Fruit fly (Drosophila melanogaster) whole organism, embryonic: ENCODE data around the gene CG4297.
A peak's percentile ranks its signal among the peaks of the same experiment; 100 is the strongest.

ENCODE experiments used
- Aef1 ChIP-seq: fragments of 200-800 bp; sonication (Bioruptor generic); IDR thresholded peaks from 3 replicates; pipeline ENCODE4 v1.3.6; 2022; ENCODE audit warnings: missing biosample characterization, missing genetic modification characterization
- CG11093 ChIP-seq: fragments of 200-800 bp; sonication (Bioruptor generic); IDR thresholded peaks from 3 replicates; pipeline ENCODE4 v1.3.6; 2022; ENCODE audit warnings: missing biosample characterization, missing genetic modification characterization
- CG12744 ChIP-seq: fragments of 200-800 bp; sonication (Bioruptor generic); optimal IDR thresholded peaks from 2 replicates; lab custom pipeline; 2016; ENCODE audit warnings: missing biosample characterization, missing genetic modification characterization
- CG13424 ChIP-seq: fragments of 200-800 bp; sonication (Bioruptor generic); optimal IDR thresholded peaks from 2 replicates; lab custom pipeline; 2019; ENCODE audit warnings: missing biosample characterization, mild to moderate bottlenecking, missing genetic modification characterization, moderate library complexity
- CG13775 ChIP-seq: fragments of 200-800 bp; sonication (Bioruptor generic); optimal IDR thresholded peaks from 3 replicates; lab custom pipeline; 2017; ENCODE audit warnings: missing biosample characterization, mild to moderate bottlenecking, missing genetic modification characterization
- CG14441 ChIP-seq: fragments of 200-800 bp; sonication (Bioruptor generic); IDR thresholded peaks from 2 replicates; pipeline ENCODE4 v1.3.6; 2022; ENCODE audit warnings: missing biosample characterization, missing genetic modification characterization
- CG15514 ChIP-seq: fragments of 200-800 bp; sonication (Bioruptor generic); optimal IDR thresholded peaks from 3 replicates; lab custom pipeline; 2017; ENCODE audit warnings: missing biosample characterization, missing genetic modification characterization, mild to moderate bottlenecking, moderate library complexity, missing genetic modification reagents
- CG1603 ChIP-seq: fragments of 200-800 bp; sonication (Bioruptor generic); optimal IDR thresholded peaks from 2 replicates; lab custom pipeline; 2019; ENCODE audit warnings: missing biosample characterization, mild to moderate bottlenecking, missing genetic modification characterization, moderate library complexity
- CG17568 ChIP-seq: fragments of 200-800 bp; sonication (Bioruptor generic); optimal IDR thresholded peaks from 2 replicates; lab custom pipeline; 2018; ENCODE audit warnings: missing biosample characterization, mild to moderate bottlenecking, missing genetic modification characterization, moderate library complexity
- CG1792 ChIP-seq: fragments of 200-800 bp; sonication (Bioruptor generic); optimal IDR thresholded peaks from 2 replicates; lab custom pipeline; 2016; ENCODE audit warnings: missing biosample characterization, missing genetic modification characterization
- CG2199 ChIP-seq: fragments of 200-800 bp; sonication (Bioruptor generic); IDR thresholded peaks from 3 replicates; pipeline ENCODE4 v1.3.6; 2022; ENCODE audit warnings: missing biosample characterization, missing genetic modification characterization
- CG32532 ChIP-seq: fragments of 200-800 bp; sonication (Bioruptor generic); IDR thresholded peaks from 2 replicates; pipeline ENCODE4 v1.3.6; 2022; ENCODE audit warnings: missing biosample characterization, missing genetic modification characterization
- CG33213 ChIP-seq: fragments of 200-800 bp; sonication (Bioruptor generic); optimal IDR thresholded peaks from 3 replicates; lab custom pipeline; 2016; ENCODE audit warnings: missing biosample characterization, missing genetic modification characterization
- CG4730 ChIP-seq: fragments of 200-800 bp; sonication (Bioruptor generic); IDR thresholded peaks from 2 replicates; pipeline ENCODE4 v1.3.6; 2022; ENCODE audit warnings: missing biosample characterization, missing genetic modification characterization
- CG5245 ChIP-seq: fragments of 200-800 bp; sonication (Bioruptor generic); optimal IDR thresholded peaks from 3 replicates; lab custom pipeline; 2016; ENCODE audit warnings: missing biosample characterization, missing genetic modification characterization
- CG8089 ChIP-seq: fragments of 200-800 bp; sonication (Bioruptor generic); optimal IDR thresholded peaks from 3 replicates; lab custom pipeline; 2016; ENCODE audit warnings: missing biosample characterization, missing genetic modification characterization
- Camta ChIP-seq: fragments of 200-800 bp; sonication (Bioruptor generic); optimal IDR thresholded peaks from 2 replicates; lab custom pipeline; 2016; ENCODE audit warnings: missing biosample characterization, missing genetic modification characterization
- Chrac-16 ChIP-seq: fragments of 200-800 bp; sonication (Bioruptor generic); optimal IDR thresholded peaks from 3 replicates; lab custom pipeline; 2016; ENCODE audit warnings: missing biosample characterization, missing genetic modification characterization
- Eip74EF ChIP-seq, 2 experiments: fragments of 200-800 bp in 1 of 2; fragments of >200 bp in 1 of 2; sonication (Bioruptor generic) in 1 of 2; optimal IDR thresholded peaks; 2 replicates each; lab custom pipeline; 2017 to 2019; ENCODE audit warnings: missing biosample characterization in 2 of 2, missing genetic modification characterization in 2 of 2, mild to moderate bottlenecking in 1 of 2, moderate library complexity in 1 of 2
- Elba2 ChIP-seq: fragments of 200-800 bp; sonication (Bioruptor generic); optimal IDR thresholded peaks from 3 replicates; lab custom pipeline; 2016; ENCODE audit warnings: missing biosample characterization, missing genetic modification characterization
- Lhr ChIP-seq: fragments of 200-800 bp; sonication (Bioruptor generic); optimal IDR thresholded peaks from 3 replicates; lab custom pipeline; 2017; ENCODE audit warnings: mild to moderate bottlenecking, missing biosample characterization, missing genetic modification reagents, missing genetic modification characterization
- MBD-R2 ChIP-seq: fragments of 200-800 bp; sonication (Bioruptor generic); IDR thresholded peaks from 2 replicates; pipeline ENCODE4 v1.3.6; 2022; ENCODE audit warnings: missing biosample characterization, missing genetic modification characterization
- Med ChIP-seq: fragments of 200-800 bp; sonication (Bioruptor generic); peaks from one replicate; lab custom pipeline; 2016; ENCODE audit warnings: missing biosample characterization, missing genetic modification characterization, mild to moderate bottlenecking, inconsistent platforms, moderate library complexity
- NC2α ChIP-seq: fragments of 200-800 bp; sonication (Bioruptor generic); optimal IDR thresholded peaks from 2 replicates; lab custom pipeline; 2016; ENCODE audit warnings: missing biosample characterization, missing genetic modification characterization
- NC2β ChIP-seq: fragments of 200-800 bp; sonication (Bioruptor generic); optimal IDR thresholded peaks from 2 replicates; lab custom pipeline; 2016; ENCODE audit warnings: missing biosample characterization, missing genetic modification characterization
- Nf-YC ChIP-seq: fragments of 200-800 bp; optimal IDR thresholded peaks from 3 replicates; lab custom pipeline; 2019; ENCODE audit warnings: missing biosample characterization, mild to moderate bottlenecking, missing genetic modification characterization, moderate library complexity
- Pdp1 ChIP-seq, 2 experiments: fragments of 200-800 bp; sonication (Bioruptor generic); optimal IDR thresholded peaks; 3 replicates each; lab custom pipeline; 2016; ENCODE audit warnings: missing biosample characterization in 2 of 2, missing genetic modification characterization in 2 of 2, mild to moderate bottlenecking in 1 of 2, moderate library complexity in 1 of 2
- Sin3A ChIP-seq: fragments of >200 bp; optimal IDR thresholded peaks from 2 replicates; lab custom pipeline; 2018
- Taf1 ChIP-seq: fragments of 200-800 bp; sonication (Bioruptor generic); IDR thresholded peaks from 2 replicates; pipeline ENCODE4 v1.3.6; 2022; ENCODE audit warnings: missing biosample characterization, missing genetic modification characterization
- az2 ChIP-seq: fragments of 200-800 bp; sonication (Bioruptor generic); optimal IDR thresholded peaks from 3 replicates; lab custom pipeline; 2016; ENCODE audit warnings: missing biosample characterization, missing genetic modification characterization
- br ChIP-seq: fragments of >200 bp; optimal IDR thresholded peaks from 2 replicates; lab custom pipeline; 2017
- crol ChIP-seq: fragments of 200-800 bp; sonication (Bioruptor generic); IDR thresholded peaks from 2 replicates; pipeline ENCODE4 v1.3.6; 2022; ENCODE audit warnings: missing biosample characterization, missing genetic modification characterization
- dati ChIP-seq: fragments of 200-800 bp; sonication (Bioruptor generic); IDR thresholded peaks from 2 replicates; pipeline ENCODE4 v1.3.6; 2022; ENCODE audit warnings: missing biosample characterization, missing genetic modification characterization
- dimm ChIP-seq: fragments of 200-800 bp; sonication (Bioruptor generic); IDR thresholded peaks from 2 replicates; pipeline ENCODE4 v1.3.6; 2022; ENCODE audit warnings: missing biosample characterization, missing genetic modification characterization
- dmrt11E ChIP-seq: fragments of 200-800 bp; sonication (Bioruptor generic); optimal IDR thresholded peaks from 3 replicates; lab custom pipeline; 2018; ENCODE audit warnings: missing biosample characterization, mild to moderate bottlenecking, missing genetic modification characterization, moderate library complexity
- hb ChIP-seq: fragments of 200-800 bp; sonication (Bioruptor generic); IDR thresholded peaks from 3 replicates; pipeline ENCODE4 v1.3.6; 2022; ENCODE audit warnings: missing biosample characterization, missing genetic modification characterization; ENCODE audit not compliant: partially characterized antibody
- insv ChIP-seq, 2 experiments: fragments of 200-800 bp; sonication (Bioruptor generic); optimal IDR thresholded peaks; 3 replicates each; lab custom pipeline; 2016 to 2018; ENCODE audit warnings: missing biosample characterization in 2 of 2, missing genetic modification characterization in 2 of 2
- lab ChIP-seq: fragments of 200-800 bp; sonication (Bioruptor generic); optimal IDR thresholded peaks from 3 replicates; lab custom pipeline; 2017; ENCODE audit warnings: missing biosample characterization, missing genetic modification characterization, mild to moderate bottlenecking, moderate library complexity, missing genetic modification reagents
- lmd ChIP-seq: fragments of 200-800 bp; sonication (Bioruptor generic); IDR thresholded peaks from 2 replicates; pipeline ENCODE4 v1.3.6; 2022; ENCODE audit warnings: missing biosample characterization, missing genetic modification characterization
- mirr ChIP-seq: fragments of 200-800 bp; sonication (Bioruptor generic); optimal IDR thresholded peaks from 3 replicates; lab custom pipeline; 2018; ENCODE audit warnings: missing biosample characterization, mild to moderate bottlenecking, missing genetic modification characterization
- p53 ChIP-seq: fragments of 200-800 bp; sonication (Bioruptor generic); optimal IDR thresholded peaks from 2 replicates; lab custom pipeline; 2016; ENCODE audit warnings: missing biosample characterization, missing genetic modification characterization
- pb ChIP-seq: fragments of 200-800 bp; sonication (Bioruptor generic); optimal IDR thresholded peaks from 3 replicates; lab custom pipeline; 2016; ENCODE audit warnings: missing biosample characterization, missing genetic modification characterization
- phol ChIP-seq: fragments of 200-800 bp; sonication (Bioruptor generic); optimal IDR thresholded peaks from 3 replicates; lab custom pipeline; 2018; ENCODE audit warnings: missing biosample characterization, mild to moderate bottlenecking, missing genetic modification characterization, moderate library complexity
- pros ChIP-seq: fragments of 200-800 bp; sonication (Bioruptor generic); optimal IDR thresholded peaks from 3 replicates; lab custom pipeline; 2019; ENCODE audit warnings: missing biosample characterization, mild to moderate bottlenecking, missing genetic modification characterization, moderate library complexity
- repo ChIP-seq: fragments of 200-800 bp; sonication (Bioruptor generic); optimal IDR thresholded peaks from 2 replicates; lab custom pipeline; 2016; ENCODE audit warnings: missing biosample characterization, missing genetic modification characterization
- run ChIP-seq: fragments of 200-800 bp; sonication (Bioruptor generic); optimal IDR thresholded peaks from 3 replicates; lab custom pipeline; 2018; ENCODE audit warnings: missing biosample characterization, mild to moderate bottlenecking, missing genetic modification characterization
- toy ChIP-seq: fragments of 200-800 bp; sonication (Bioruptor generic); IDR thresholded peaks from 2 replicates; pipeline ENCODE4 v1.3.6; 2022; ENCODE audit warnings: missing biosample characterization, missing genetic modification characterization
- ttk ChIP-seq: fragments of 200-800 bp; sonication (Bioruptor generic); IDR thresholded peaks from 2 replicates; pipeline ENCODE4 v2.1.2; 2022; ENCODE audit warnings: missing biosample characterization, missing genetic modification characterization
- zfh1 ChIP-seq: fragments of 200-800 bp; sonication (Bioruptor generic); IDR thresholded peaks from 3 replicates; pipeline ENCODE4 v1.3.6; 2022; ENCODE audit warnings: missing biosample characterization, missing genetic modification characterization

CG4297 gene

DNA sequence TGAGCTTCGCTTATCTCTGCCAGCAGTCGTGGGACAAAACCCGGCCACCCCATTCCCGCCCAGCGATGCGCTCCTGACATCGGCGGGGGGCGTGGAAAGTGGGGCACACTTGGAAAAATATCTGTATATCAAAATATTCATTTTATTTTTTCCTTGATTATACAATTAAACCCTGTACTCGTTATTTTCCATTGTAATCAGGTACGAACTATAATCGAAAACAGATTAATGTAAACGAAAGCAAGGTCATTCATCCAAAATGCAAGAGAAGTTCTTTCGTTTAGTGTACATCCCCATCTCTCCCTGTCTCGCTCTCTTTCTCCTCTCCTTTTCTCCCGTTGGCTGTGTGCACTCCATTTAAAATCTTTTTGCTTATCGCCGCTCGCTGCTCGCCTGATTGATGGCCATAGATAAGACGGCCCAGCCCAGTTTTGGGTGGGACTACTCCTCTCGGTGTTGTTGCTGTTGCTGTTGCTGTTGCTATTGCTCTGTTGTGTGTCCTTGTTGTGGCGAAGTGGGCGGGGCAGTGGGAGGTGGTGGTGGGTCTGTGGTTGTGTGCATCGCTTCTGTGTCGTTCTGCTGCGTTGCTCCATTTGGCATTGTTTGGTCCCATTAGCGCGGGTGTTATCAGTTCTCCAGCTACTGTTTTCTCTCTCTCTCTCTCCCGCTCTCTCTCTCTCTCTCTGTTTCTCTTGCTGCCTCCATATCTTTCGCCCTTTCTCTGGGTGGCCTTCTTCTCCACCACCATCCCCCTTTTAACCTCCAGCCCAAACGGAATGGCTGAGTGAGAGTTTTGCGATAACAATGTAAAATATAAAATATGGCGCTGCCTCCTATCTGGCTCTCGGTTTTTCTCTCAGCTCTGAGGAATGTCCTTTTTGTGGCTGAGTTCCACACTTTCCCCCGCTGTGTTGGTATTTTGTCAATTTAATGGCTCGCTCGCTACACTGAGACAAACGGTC, 44.3 kb upstream of the CG4297 start (continued):
- peak; percentile 67 for TF ChIP-seq Camta (GFP tag; lab: Kevin White, UChicago)
- TF ChIP-seq NC2α (GFP tag; lab: Kevin White, UChicago), result peak; percentile 15
- peak; percentile 86 for TF ChIP-seq phol
- TF ChIP-seq Chrac-16 (GFP tag; lab: Kevin White, UChicago), result peak; percentile 78
- no peak for TF ChIP-seq mirr (GFP tag; lab: Kevin White, UChicago)
- TF ChIP-seq CG1603 (tag; lab: Kevin White, UChicago), result peak; percentile 94
- TF ChIP-seq dimm, result peak; percentile 32; the same call in 1 of the 2 replicates
- TF ChIP-seq MBD-R2 (GFP tag; lab: Robert Waterston, UW), result peak; percentile 34; the same call in 1 of the 2 replicates
- peak; percentile 51; the same call in 2 of the 3 replicates for TF ChIP-seq Aef1
- TF ChIP-seq hb, result no peak
- TF ChIP-seq az2, result peak; percentile 80
- no peak for TF ChIP-seq CG12744 (GFP tag; lab: Kevin White, UChicago)
- no peak for TF ChIP-seq repo (GFP tag; lab: Kevin White, UChicago)
- peak; percentile 33 for TF ChIP-seq run (tag; lab: Kevin White, UChicago)
- peak; percentile 61 for TF ChIP-seq CG8089 (GFP tag; lab: Kevin White, UChicago)
- TF ChIP-seq CG13424 (tag; lab: Kevin White, UChicago), result peak; percentile 75
- peak; percentile 53 for TF ChIP-seq CG15514
- TF ChIP-seq Sin3A (lab: Kevin White, UChicago), result no peak
- TF ChIP-seq Lhr, result peak; percentile 18
- TF ChIP-seq CG5245, result peak; percentile 72
- peak; percentile 78 for TF ChIP-seq CG4730 (GFP tag; lab: Robert Waterston, UW)
- no peak for TF ChIP-seq toy (GFP tag; lab: Robert Waterston, UW)
- TF ChIP-seq lmd (GFP tag; lab: Robert Waterston, UW), result peak; percentile 77
- no peak for TF ChIP-seq insv (GFP tag; optimal IDR thresholded peaks at IDR 0.05; lab: Kevin White, UChicago)
- TF ChIP-seq Eip74EF (GFP tag; optimal IDR thresholded peaks at IDR 0.05; lab: Kevin White, UChicago), result peak in 1 of 2 experiments; percentile 55
- peak; percentile 49; the same call in 1 of the 2 replicates for TF ChIP-seq CG14441 (GFP tag; lab: Robert Waterston, UW)
- TF ChIP-seq dati (GFP tag; lab: Robert Waterston, UW), result peak; percentile 64
- peak; percentile 68 for TF ChIP-seq CG32532 (GFP tag; lab: Robert Waterston, UW)
- peak; percentile 67 for TF ChIP-seq NC2β (GFP tag; lab: Kevin White, UChicago)
- TF ChIP-seq CG17568, result peak; percentile 39
- TF ChIP-seq CG33213 (GFP tag; lab: Kevin White, UChicago), result no peak
- TF ChIP-seq pb (GFP tag; lab: Kevin White, UChicago), result no peak
- no peak for TF ChIP-seq Elba2 (GFP tag; lab: Kevin White, UChicago)
- peak; percentile 77 for TF ChIP-seq dmrt11E (tag; lab: Kevin White, UChicago)
- peak; percentile 72; the same call in 1 of the 2 replicates for TF ChIP-seq crol (GFP tag; lab: Robert Waterston, UW)
- TF ChIP-seq Nf-YC (tag; lab: Kevin White, UChicago), result peak; percentile 90
- TF ChIP-seq p53 (GFP tag; lab: Kevin White, UChicago), result no peak
- peak; percentile 64; the same call in 1 of the 3 replicates for TF ChIP-seq CG2199 (GFP tag; lab: Robert Waterston, UW)
- no peak for TF ChIP-seq br (lab: Kevin White, UChicago)
- peak; percentile 69; the same call in 1 of the 3 replicates for TF ChIP-seq CG11093 (GFP tag; lab: Robert Waterston, UW)
- peak; percentile 9 for TF ChIP-seq pros
- TF ChIP-seq Pdp1 (GFP tag; optimal IDR thresholded peaks at IDR 0.05; lab: Kevin White, UChicago), result peak; percentile 68 to 77
- peak; percentile 81 for TF ChIP-seq zfh1 (GFP tag; lab: Robert Waterston, UW)
- TF ChIP-seq lab (GFP tag; lab: Kevin White, UChicago), result peak; percentile 90
- TF ChIP-seq Taf1 (GFP tag; lab: Robert Waterston, UW), result peak; percentile 51
- TF ChIP-seq Med (GFP tag; lab: Kevin White, UChicago), result peak; percentile 93
- peak; percentile 22 for TF ChIP-seq CG1792 (GFP tag; lab: Kevin White, UChicago)
- TF ChIP-seq CG13775 (GFP tag; lab: Kevin White, UChicago), result peak; percentile 57
- peak; percentile 71 for TF ChIP-seq ttk
